Worm (Caenorhabditis elegans) whole organism, L3 larva: ENCODE data around the gene srlf-13.

Experiments used
- ceh-28 ChIP-seq: fragments of 150-350 bp; optimal IDR thresholded peaks from 2 replicates; lab custom pipeline; 2014; ENCODE audit warnings: missing biosample characterization, missing genetic modification reagents, missing genetic modification characterization
- daf-12 ChIP-seq: fragments of 150-350 bp; optimal IDR thresholded peaks from 2 replicates; lab custom pipeline; 2014; ENCODE audit warnings: missing biosample characterization, missing genetic modification reagents, missing genetic modification characterization
- fkh-10 ChIP-seq: sonication (generic microtip); optimal IDR thresholded peaks from 2 replicates; lab custom pipeline; 2017; ENCODE audit warnings: missing biosample characterization, missing genetic modification reagents, missing genetic modification characterization
- jun-1 ChIP-seq: fragments of 150-350 bp; optimal IDR thresholded peaks from 2 replicates; lab custom pipeline; 2014; ENCODE audit warnings: missing biosample characterization, missing genetic modification reagents, missing genetic modification characterization
- nfya-1 ChIP-seq: sonication (generic microtip); optimal IDR thresholded peaks from 2 replicates; lab custom pipeline; 2017; ENCODE audit warnings: missing genetic modification characterization, mild to moderate bottlenecking, missing compliant biosample characterization, antibody characterized with exemption, moderate library complexity; ENCODE audit not compliant: insufficient read depth
- nhr-43 ChIP-seq: sonication (generic microtip); optimal IDR thresholded peaks from 2 replicates; lab custom pipeline; 2016; ENCODE audit warnings: mild to moderate bottlenecking, missing genetic modification characterization, missing compliant biosample characterization; ENCODE audit not compliant: poor library complexity, severe bottlenecking
- nhr-76 ChIP-seq: fragments of 150-350 bp; sonication (generic microtip); optimal IDR thresholded peaks from 5 replicates; lab custom pipeline; 2014; ENCODE audit warnings: missing biosample characterization, missing genetic modification characterization
- nhr-77 ChIP-seq: fragments of 150-350 bp; optimal IDR thresholded peaks from 2 replicates; lab custom pipeline; 2014; ENCODE audit warnings: missing biosample characterization, missing genetic modification characterization
- pha-4 ChIP-seq: fragments of 150-350 bp; optimal IDR thresholded peaks from 2 replicates; lab custom pipeline; 2014; ENCODE audit warnings: missing biosample characterization, missing genetic modification reagents, missing genetic modification characterization
- pqm-1 ChIP-seq: fragments of 150-350 bp; optimal IDR thresholded peaks from 2 replicates; lab custom pipeline; 2017; ENCODE audit warnings: missing biosample characterization, missing genetic modification characterization, inconsistent platforms
- sea-2 ChIP-seq: fragments of 150-350 bp; sonication (generic microtip); optimal IDR thresholded peaks from 4 replicates; lab custom pipeline; 2014; ENCODE audit warnings: missing biosample characterization, missing genetic modification reagents, missing genetic modification characterization

ce11 chrIV:10879542-10879941, 16.9 kb downstream of the srlf-13 start, which contains the start of gene sdz-13:
- TF ChIP-seq ceh-28 (tag; lab: Kevin White, UChicago) = no peak
- no peak for TF ChIP-seq jun-1 (tag; lab: Kevin White, UChicago)
- no peak for TF ChIP-seq nfya-1
- TF ChIP-seq nhr-43 (tag; lab: Kevin White, UChicago) = no peak
- TF ChIP-seq daf-12 (tag; lab: Kevin White, UChicago) = no peak
- no peak for TF ChIP-seq pqm-1 (tag; lab: Kevin White, UChicago)
- TF ChIP-seq pha-4 (tag; lab: Kevin White, UChicago) = no peak
- TF ChIP-seq sea-2 (GFP tag; lab: Kevin White, UChicago) = no peak
- no peak for TF ChIP-seq fkh-10 (GFP tag; lab: Kevin White, UChicago)
- no peak for TF ChIP-seq nhr-77 (tag; lab: Kevin White, UChicago)
- TF ChIP-seq nhr-76 (tag; lab: Kevin White, UChicago) = no peak
